Fruit fly (Drosophila melanogaster): ENCODE data around the gene CG32432.

DNA sequence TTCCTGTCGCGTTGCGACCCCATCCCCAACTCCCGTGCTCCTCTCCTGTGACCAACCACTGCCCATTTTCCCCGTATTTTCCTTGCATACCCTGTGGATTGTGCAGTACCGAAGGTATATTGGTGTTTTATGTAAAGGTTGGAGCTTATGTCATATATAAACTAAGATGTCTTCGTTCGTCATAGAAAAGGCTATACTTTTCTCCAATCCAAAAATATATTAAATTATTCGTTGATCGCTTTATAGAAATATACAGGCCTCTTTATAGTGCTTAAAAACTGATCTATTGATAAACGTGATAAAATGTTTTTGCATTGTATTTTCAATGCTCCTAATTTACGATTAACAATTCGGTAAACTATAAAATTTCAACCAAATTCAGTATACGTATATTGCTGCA, 16.0 kb downstream of the CG32432 start:
- no peak for TF ChIP-seq eg (GFP tag; IDR thresholded peaks at IDR 0.05)
- TF ChIP-seq fd59A (GFP tag; optimal IDR thresholded peaks at IDR 0.05): no peak
- TF ChIP-seq Sox14 (GFP tag; optimal IDR thresholded peaks at IDR 0.05): no peak
- TF ChIP-seq esn (GFP tag; optimal IDR thresholded peaks at IDR 0.05): no peak

All from whole organism, prepupa.